Fruit fly (Drosophila melanogaster) whole organism, wandering third instar larva: ENCODE measurements around the gene CG5986.

Source experiments
- CrebA ChIP-seq: fragments of 200-800 bp; sonication (Bioruptor generic); optimal IDR thresholded peaks from 2 replicates; lab custom pipeline; 2016; ENCODE audit warnings: missing biosample characterization, mild to moderate bottlenecking, missing genetic modification characterization, borderline replicate concordance
- foxo ChIP-seq, 2 experiments: fragments of 200-800 bp; sonication (Bioruptor generic); optimal IDR thresholded peaks; 2 replicates in 1 of 2; 3 replicates in 1 of 2; lab custom pipeline; 2016 to 2017; ENCODE audit warnings: missing biosample characterization in 2 of 2, missing genetic modification characterization in 2 of 2
- fru ChIP-seq: fragments of 200-800 bp; sonication (Bioruptor generic); optimal IDR thresholded peaks from 3 replicates; lab custom pipeline; 2016; ENCODE audit warnings: missing biosample characterization, mild to moderate bottlenecking, missing genetic modification characterization
- jim ChIP-seq: fragments of 175-275, 200-325 bp; sonication (Bioruptor generic); optimal IDR thresholded peaks from 2 replicates; lab custom pipeline; 2016; ENCODE audit warnings: missing biosample characterization, mild to moderate bottlenecking, missing genetic modification characterization

dm6 chr3R:24057188-24057587, 9.6 kb downstream of the CG5986 start, which contains the start of gene Hsp68:
- no peak for TF ChIP-seq jim (GFP tag; lab: Kevin White, UChicago)
- TF ChIP-seq fru (GFP tag; lab: Kevin White, UChicago), result no peak
- no peak for TF ChIP-seq foxo (GFP tag; optimal IDR thresholded peaks at IDR 0.05; lab: Kevin White, UChicago)
- TF ChIP-seq CrebA (GFP tag; lab: Kevin White, UChicago), result no peak
